Fruit fly (Drosophila melanogaster) whole organism, embryonic: ENCODE data around the gene erm.

Experiments
- Bdp1 ChIP-seq: fragments of 200-800 bp; sonication (Bioruptor generic); optimal IDR thresholded peaks from 3 replicates; lab custom pipeline; 2016; ENCODE audit warnings: missing biosample characterization, missing genetic modification characterization
- CG12391 ChIP-seq: fragments of 200-800 bp; sonication (Bioruptor generic); optimal IDR thresholded peaks from 3 replicates; lab custom pipeline; 2018; ENCODE audit warnings: missing biosample characterization, mild to moderate bottlenecking, missing genetic modification characterization, moderate library complexity
- CG13287 ChIP-seq: fragments of 200-800 bp; sonication (Bioruptor generic); IDR thresholded peaks from 2 replicates; pipeline ENCODE4 v1.3.6; 2022; ENCODE audit warnings: missing biosample characterization, missing genetic modification characterization; ENCODE audit not compliant: partially characterized antibody
- CG14014 ChIP-seq: fragments of 200-800 bp; sonication (Bioruptor generic); IDR thresholded peaks from 2 replicates; pipeline ENCODE4 v1.3.6; 2022; ENCODE audit warnings: missing biosample characterization, missing genetic modification characterization
- CG16813 ChIP-seq: fragments of 200-800 bp; sonication (Bioruptor generic); IDR thresholded peaks from 3 replicates; pipeline ENCODE4 v1.3.6; 2022; ENCODE audit warnings: missing biosample characterization, missing genetic modification characterization; ENCODE audit not compliant: partially characterized antibody
- CG18262 ChIP-seq: fragments of 200-800 bp; optimal IDR thresholded peaks from 3 replicates; lab custom pipeline; 2019; ENCODE audit warnings: missing biosample characterization, mild to moderate bottlenecking, missing genetic modification characterization, moderate library complexity
- CG2678 ChIP-seq: fragments of 200-800 bp; sonication (Bioruptor generic); optimal IDR thresholded peaks from 3 replicates; lab custom pipeline; 2019; ENCODE audit warnings: missing biosample characterization, mild to moderate bottlenecking, missing genetic modification characterization, moderate library complexity
- CG31441 ChIP-seq: fragments of 200-800 bp; sonication (Bioruptor generic); IDR thresholded peaks from 2 replicates; pipeline ENCODE4 v1.3.6; 2022; ENCODE audit warnings: missing biosample characterization, missing genetic modification characterization
- CG42726 ChIP-seq: fragments of 200-800 bp; sonication (Bioruptor generic); IDR thresholded peaks from 2 replicates; pipeline ENCODE4 v1.3.6; 2022; ENCODE audit warnings: missing biosample characterization, missing genetic modification characterization; ENCODE audit not compliant: partially characterized antibody
- CG6791 ChIP-seq: fragments of 200-800 bp; sonication (Bioruptor generic); IDR thresholded peaks from 3 replicates; pipeline ENCODE4 v1.3.6; 2022; ENCODE audit warnings: missing biosample characterization, missing genetic modification characterization; ENCODE audit not compliant: partially characterized antibody
- CG7271 ChIP-seq: fragments of 200-800 bp; sonication (Bioruptor generic); optimal IDR thresholded peaks from 2 replicates; lab custom pipeline; 2018; ENCODE audit warnings: missing biosample characterization, mild to moderate bottlenecking, missing genetic modification characterization, moderate library complexity
- CG7963 ChIP-seq: fragments of 200-800 bp; sonication (Bioruptor generic); IDR thresholded peaks from 3 replicates; pipeline ENCODE4 v1.3.6; 2022; ENCODE audit warnings: missing biosample characterization, missing genetic modification characterization; ENCODE audit not compliant: partially characterized antibody
- CG8478 ChIP-seq: fragments of >200 bp; optimal IDR thresholded peaks from 2 replicates; lab custom pipeline; 2018
- Doc3 ChIP-seq: fragments of 200-800 bp; sonication (Bioruptor generic); IDR thresholded peaks from 3 replicates; pipeline ENCODE4 v1.3.6; 2022; ENCODE audit warnings: missing biosample characterization, missing genetic modification characterization; ENCODE audit not compliant: partially characterized antibody
- E2f1 ChIP-seq: fragments of 200-800 bp; sonication (Bioruptor generic); IDR thresholded peaks from 2 replicates; pipeline ENCODE4 v1.3.6; 2022; ENCODE audit warnings: missing biosample characterization, missing genetic modification characterization
- HLH4C ChIP-seq: fragments of 200-800 bp; sonication (Bioruptor generic); IDR thresholded peaks from 3 replicates; pipeline ENCODE4 v1.3.6; 2022; ENCODE audit warnings: missing biosample characterization, missing genetic modification characterization; ENCODE audit not compliant: partially characterized antibody
- Mrtf ChIP-seq: fragments of 200-800 bp; sonication (Bioruptor generic); IDR thresholded peaks from 3 replicates; pipeline ENCODE4 v1.3.6; 2022; ENCODE audit warnings: missing biosample characterization, missing genetic modification characterization
- Opbp ChIP-seq: fragments of 200-800 bp; sonication (Bioruptor generic); IDR thresholded peaks from 3 replicates; pipeline ENCODE4 v1.3.6; 2022; ENCODE audit warnings: missing biosample characterization, missing genetic modification characterization; ENCODE audit not compliant: partially characterized antibody
- Poxn ChIP-seq: fragments of 200-800 bp; sonication (Bioruptor generic); IDR thresholded peaks from 2 replicates; pipeline ENCODE4 v1.3.6; 2022; ENCODE audit warnings: missing biosample characterization, missing genetic modification characterization
- Stat92E ChIP-seq, 3 experiments: fragments of >200 bp in 2 of 3; fragments of 200-800 bp in 1 of 3; sonication (Bioruptor generic) in 1 of 3; optimal IDR thresholded peaks; 2 replicates each; lab custom pipeline; 2017 to 2019; ENCODE audit warnings: missing biosample characterization in 3 of 3, missing genetic modification characterization in 3 of 3, mild to moderate bottlenecking in 1 of 3, moderate library complexity in 1 of 3
- Xrp1 ChIP-seq: fragments of 200-800 bp; sonication (Bioruptor generic); IDR thresholded peaks from 2 replicates; pipeline ENCODE4 v1.3.6; 2022; ENCODE audit warnings: missing biosample characterization, missing genetic modification characterization
- br ChIP-seq: fragments of >200 bp; optimal IDR thresholded peaks from 2 replicates; lab custom pipeline; 2017
- cwo ChIP-seq: fragments of 200-800 bp; sonication (Bioruptor generic); optimal IDR thresholded peaks from 3 replicates; lab custom pipeline; 2017; ENCODE audit warnings: missing biosample characterization, missing genetic modification characterization, mild to moderate bottlenecking, moderate library complexity, missing genetic modification reagents
- ems ChIP-seq: fragments of 200-800 bp; sonication (Bioruptor generic); optimal IDR thresholded peaks from 3 replicates; lab custom pipeline; 2016; ENCODE audit warnings: missing biosample characterization, missing genetic modification characterization
- fd102C ChIP-seq: fragments of 200-800 bp; sonication (Bioruptor generic); optimal IDR thresholded peaks from 2 replicates; lab custom pipeline; 2018; ENCODE audit warnings: missing biosample characterization, mild to moderate bottlenecking, missing genetic modification characterization, moderate library complexity
- grn ChIP-seq: fragments of 200-800 bp; sonication (Bioruptor generic); optimal IDR thresholded peaks from 3 replicates; lab custom pipeline; 2017; ENCODE audit warnings: missing biosample characterization, missing genetic modification characterization
- hkb ChIP-seq, 2 experiments: fragments of 200-800 bp in 1 of 2; fragments of >200 bp in 1 of 2; sonication (Bioruptor generic) in 1 of 2; IDR thresholded peaks in 1 of 2; optimal IDR thresholded peaks in 1 of 2; 2 replicates each; pipeline versions ENCODE4 v1.3.6 to Lab custom; 2017 to 2022; ENCODE audit warnings: missing biosample characterization in 1 of 2, missing genetic modification characterization in 1 of 2
- inv ChIP-seq: fragments of 200-800 bp; sonication (Bioruptor generic); IDR thresholded peaks from 2 replicates; pipeline ENCODE4 v1.3.6; 2022; ENCODE audit warnings: missing biosample characterization, missing genetic modification characterization; ENCODE audit not compliant: partially characterized antibody
- jigr1 ChIP-seq: fragments of 200-800 bp; sonication (Bioruptor generic); IDR thresholded peaks from 3 replicates; pipeline ENCODE4 v1.3.6; 2022; ENCODE audit warnings: missing biosample characterization, missing genetic modification characterization
- kay ChIP-seq: fragments of 200-800 bp; sonication (Bioruptor generic); optimal IDR thresholded peaks from 2 replicates; lab custom pipeline; 2016; ENCODE audit warnings: missing biosample characterization, missing genetic modification characterization
- knrl ChIP-seq: fragments of 200-800 bp; sonication (Bioruptor generic); IDR thresholded peaks from 3 replicates; pipeline ENCODE4 v1.3.6; 2022; ENCODE audit warnings: missing biosample characterization, missing genetic modification characterization; ENCODE audit not compliant: partially characterized antibody
- lola ChIP-seq, 3 experiments: fragments of >200 bp in 2 of 3; fragments of 200-800 bp in 1 of 3; sonication (Bioruptor generic) in 1 of 3; optimal IDR thresholded peaks; 2 replicates each; lab custom pipeline; 2017 to 2019; ENCODE audit warnings: missing biosample characterization in 3 of 3, missing genetic modification characterization in 3 of 3, mild to moderate bottlenecking in 1 of 3, moderate library complexity in 1 of 3
- mld ChIP-seq: fragments of 200-800 bp; sonication (Bioruptor generic); IDR thresholded peaks from 3 replicates; pipeline ENCODE4 v1.3.6; 2022; ENCODE audit warnings: missing biosample characterization, missing genetic modification characterization; ENCODE audit not compliant: partially characterized antibody
- sens ChIP-seq: fragments of 200-800 bp; sonication (Bioruptor generic); peaks from one replicate; lab custom pipeline; 2016; ENCODE audit warnings: missing biosample characterization, missing genetic modification characterization
- sqz ChIP-seq: fragments of 200-800 bp; sonication (Bioruptor generic); optimal IDR thresholded peaks from 3 replicates; lab custom pipeline; 2018; ENCODE audit warnings: missing biosample characterization, mild to moderate bottlenecking, missing genetic modification characterization
- vfl ChIP-seq: fragments of 200-800 bp; sonication (Bioruptor generic); optimal IDR thresholded peaks from 2 replicates; lab custom pipeline; 2016; ENCODE audit warnings: missing biosample characterization, missing genetic modification characterization
- wor ChIP-seq: fragments of 200-800 bp; sonication (Bioruptor generic); IDR thresholded peaks from 2 replicates; pipeline ENCODE4 v1.3.6; 2022; ENCODE audit warnings: missing biosample characterization, missing genetic modification characterization

erm gene

dm6 chr2L:2010335-2011061, 40.3 kb upstream of the erm start (continued):
- TF ChIP-seq grn (GFP tag; lab: Kevin White, UChicago): peak; percentile 17
- no peak for TF ChIP-seq lola (GFP tag; optimal IDR thresholded peaks at IDR 0.05; lab: Kevin White, UChicago)
- TF ChIP-seq hkb (optimal IDR thresholded peaks at IDR 0.05; lab: Kevin White, UChicago): no peak
- 0 out of 2 replicates have a peak, but pooled peaks have one; percentile 12 for TF ChIP-seq hkb (GFP tag; IDR thresholded peaks at IDR 0.05; lab: Robert Waterston, UW)
- TF ChIP-seq CG7963: peak; percentile 81
- TF ChIP-seq CG8478 (lab: Kevin White, UChicago): no peak
- no peak for TF ChIP-seq CG14014 (GFP tag; lab: Robert Waterston, UW)
- TF ChIP-seq sqz (GFP tag; lab: Kevin White, UChicago): peak; percentile 32
- peak; percentile 33; the same call in 1 of the 2 replicates for TF ChIP-seq CG31441 (GFP tag; lab: Robert Waterston, UW)
- TF ChIP-seq CG12391 (tag; lab: Kevin White, UChicago): peak; percentile 48
- peak; percentile 53 for TF ChIP-seq sens (GFP tag; lab: Kevin White, UChicago)
- no peak for TF ChIP-seq Mrtf
- peak; percentile 92 for TF ChIP-seq cwo (GFP tag; lab: Kevin White, UChicago)
- TF ChIP-seq CG6791 (GFP tag; lab: Robert Waterston, UW): peak; percentile 93
- TF ChIP-seq fd102C (GFP tag; lab: Kevin White, UChicago): no peak
- TF ChIP-seq inv: peak; percentile 38; the same call in 1 of the 2 replicates
- peak in 1 of 3 experiments; percentile 50 for TF ChIP-seq Stat92E (GFP tag; optimal IDR thresholded peaks at IDR 0.05; lab: Kevin White, UChicago)
- peak; percentile 99 for TF ChIP-seq Bdp1 (GFP tag; lab: Kevin White, UChicago)
- TF ChIP-seq CG2678 (tag; lab: Kevin White, UChicago): peak; percentile 16
- no peak for TF ChIP-seq Poxn (GFP tag; lab: Robert Waterston, UW)
- TF ChIP-seq E2f1 (GFP tag; lab: Robert Waterston, UW): no peak
- TF ChIP-seq ems (GFP tag; lab: Kevin White, UChicago): no peak
- TF ChIP-seq CG16813 (GFP tag; lab: Robert Waterston, UW): peak; percentile 90
- TF ChIP-seq CG7271 (tag; lab: Kevin White, UChicago): no peak
- TF ChIP-seq br (lab: Kevin White, UChicago): no peak
- no peak for TF ChIP-seq kay (GFP tag; lab: Kevin White, UChicago)
- peak; percentile 9; the same call in 1 of the 2 replicates for TF ChIP-seq CG13287 (GFP tag; lab: Robert Waterston, UW)
- no peak for TF ChIP-seq vfl
- no peak for TF ChIP-seq Xrp1
- peak; percentile 76 for TF ChIP-seq HLH4C (GFP tag; lab: Robert Waterston, UW)
- peak; percentile 26 for TF ChIP-seq CG18262 (tag; lab: Kevin White, UChicago)
- TF ChIP-seq jigr1: no peak
- peak; percentile 55 for TF ChIP-seq knrl (GFP tag; lab: Robert Waterston, UW)
- TF ChIP-seq Doc3 (GFP tag; lab: Robert Waterston, UW): 0 out of 3 replicates have a peak, but pooled peaks have one; percentile 27
- TF ChIP-seq mld (GFP tag; lab: Robert Waterston, UW): peak; percentile 85
- no peak for TF ChIP-seq wor (GFP tag; lab: Robert Waterston, UW)
- peak; percentile 92 for TF ChIP-seq CG42726 (GFP tag; lab: Robert Waterston, UW)
- TF ChIP-seq Opbp: peak; percentile 85; the same call in 2 of the 3 replicates
- TF ChIP-seq, all 482 proteins: peak for 44
